Fruit fly (Drosophila melanogaster) whole organism, embryonic: ENCODE data around the gene CG17803.

Experiments used
- BtbVII ChIP-seq: fragments of 200-800 bp; sonication (Bioruptor generic); optimal IDR thresholded peaks from 3 replicates; lab custom pipeline; 2017; ENCODE audit warnings: missing biosample characterization, mild to moderate bottlenecking, missing genetic modification characterization
- CG11093 ChIP-seq: fragments of 200-800 bp; sonication (Bioruptor generic); IDR thresholded peaks from 3 replicates; pipeline ENCODE4 v1.3.6; 2022; ENCODE audit warnings: missing biosample characterization, missing genetic modification characterization
- CG11456 ChIP-seq: fragments of 200-800 bp; sonication (Bioruptor generic); IDR thresholded peaks from 3 replicates; pipeline ENCODE4 v1.3.6; 2022; ENCODE audit warnings: missing biosample characterization, missing genetic modification characterization
- CG12659 ChIP-seq: fragments of 200-800 bp; sonication (Bioruptor generic); optimal IDR thresholded peaks from 3 replicates; lab custom pipeline; 2017; ENCODE audit warnings: mild to moderate bottlenecking, missing biosample characterization, missing genetic modification reagents, missing genetic modification characterization
- CG12942 ChIP-seq: fragments of 200-800 bp; sonication (Bioruptor generic); optimal IDR thresholded peaks from 3 replicates; lab custom pipeline; 2016; ENCODE audit warnings: missing biosample characterization, missing genetic modification characterization
- CG15479 ChIP-seq: fragments of 200-800 bp; sonication (Bioruptor generic); optimal IDR thresholded peaks from 3 replicates; lab custom pipeline; 2019; ENCODE audit warnings: missing biosample characterization, mild to moderate bottlenecking, missing genetic modification characterization, moderate library complexity
- CG1602 ChIP-seq: fragments of 200-800 bp; sonication (Bioruptor generic); optimal IDR thresholded peaks from 3 replicates; lab custom pipeline; 2016; ENCODE audit warnings: missing biosample characterization, missing genetic modification characterization
- CG1647 ChIP-seq: fragments of 200-800 bp; sonication (Bioruptor generic); optimal IDR thresholded peaks from 3 replicates; lab custom pipeline; 2016; ENCODE audit warnings: missing biosample characterization, missing genetic modification characterization
- CG18599 ChIP-seq: fragments of 200-800 bp; sonication (Bioruptor generic); optimal IDR thresholded peaks from 3 replicates; lab custom pipeline; 2017; ENCODE audit warnings: missing biosample characterization, missing genetic modification characterization, mild to moderate bottlenecking, moderate library complexity, missing genetic modification reagents
- CG4707 ChIP-seq: fragments of 200-800 bp; sonication (Bioruptor generic); optimal IDR thresholded peaks from 2 replicates; lab custom pipeline; 2018; ENCODE audit warnings: missing biosample characterization, mild to moderate bottlenecking, missing genetic modification characterization, moderate library complexity
- CG6272 ChIP-seq: fragments of 200-800 bp; sonication (Bioruptor generic); IDR thresholded peaks from 2 replicates; pipeline ENCODE4 v1.3.6; 2022; ENCODE audit warnings: missing biosample characterization, missing genetic modification characterization
- CG7839 ChIP-seq: fragments of 200-800 bp; sonication (Bioruptor generic); optimal IDR thresholded peaks from 3 replicates; lab custom pipeline; 2018; ENCODE audit warnings: missing biosample characterization, mild to moderate bottlenecking, missing genetic modification characterization, moderate library complexity
- CG8290 ChIP-seq, 3 experiments: fragments of 200-800 bp; sonication (Bioruptor generic); optimal IDR thresholded peaks; 2 replicates each; lab custom pipeline; 2016 to 2019; ENCODE audit warnings: missing biosample characterization in 3 of 3, missing genetic modification characterization in 3 of 3, mild to moderate bottlenecking in 2 of 3, moderate library complexity in 1 of 3
- Dfd ChIP-seq, 2 experiments: fragments of >200 bp; optimal IDR thresholded peaks; 2 replicates each; lab custom pipeline; 2017; ENCODE audit warnings: missing biosample characterization in 2 of 2, missing genetic modification characterization in 2 of 2
- Dp ChIP-seq: fragments of 200-800 bp; sonication (Bioruptor generic); optimal IDR thresholded peaks from 2 replicates; lab custom pipeline; 2018; ENCODE audit warnings: missing biosample characterization, mild to moderate bottlenecking, missing genetic modification characterization, moderate library complexity
- Fer1 ChIP-seq: fragments of 200-800 bp; sonication (Bioruptor generic); optimal IDR thresholded peaks from 2 replicates; lab custom pipeline; 2017; ENCODE audit warnings: missing biosample characterization, mild to moderate bottlenecking, missing genetic modification characterization
- GATAe ChIP-seq: fragments of 200-800 bp; sonication (Bioruptor generic); conservative IDR thresholded peaks from 2 replicates; pipeline ENCODE4 v1.3.6; 2022; ENCODE audit warnings: missing biosample characterization, missing genetic modification characterization
- HLH3B ChIP-seq: fragments of 200-800 bp; sonication (Bioruptor generic); IDR thresholded peaks from 2 replicates; pipeline ENCODE4 v1.3.6; 2022; ENCODE audit warnings: missing biosample characterization, missing genetic modification characterization
- Hey ChIP-seq: fragments of 200-800 bp; sonication (Bioruptor generic); optimal IDR thresholded peaks from 3 replicates; lab custom pipeline; 2018; ENCODE audit warnings: missing biosample characterization, mild to moderate bottlenecking, missing genetic modification characterization
- Med ChIP-seq: fragments of 200-800 bp; sonication (Bioruptor generic); peaks from one replicate; lab custom pipeline; 2016; ENCODE audit warnings: missing biosample characterization, missing genetic modification characterization, mild to moderate bottlenecking, inconsistent platforms, moderate library complexity
- NfI ChIP-seq: fragments of 200-800 bp; sonication (Bioruptor generic); optimal IDR thresholded peaks from 3 replicates; lab custom pipeline; 2018; ENCODE audit warnings: missing biosample characterization, mild to moderate bottlenecking, missing genetic modification characterization, moderate library complexity
- Ptx1 ChIP-seq: fragments of 200-800 bp; sonication (Bioruptor generic); IDR thresholded peaks from 2 replicates; pipeline ENCODE4 v1.3.6; 2022; ENCODE audit warnings: missing biosample characterization, missing genetic modification characterization
- Xbp1 ChIP-seq: fragments of 200-800 bp; sonication (Bioruptor generic); optimal IDR thresholded peaks from 3 replicates; lab custom pipeline; 2016; ENCODE audit warnings: missing biosample characterization, mild to moderate bottlenecking, missing genetic modification characterization
- aop ChIP-seq: fragments of 200-800 bp; sonication (Bioruptor generic); IDR thresholded peaks from 2 replicates; pipeline ENCODE4 v1.3.6; 2022; ENCODE audit warnings: missing biosample characterization, missing genetic modification characterization
- caup ChIP-seq: fragments of 200-800 bp; sonication (Bioruptor generic); optimal IDR thresholded peaks from 3 replicates; lab custom pipeline; 2017; ENCODE audit warnings: missing biosample characterization, mild to moderate bottlenecking, missing genetic modification characterization, moderate library complexity; ENCODE audit not compliant: severe bottlenecking
- cg ChIP-seq: fragments of 200-800 bp; sonication (Bioruptor generic); optimal IDR thresholded peaks from 3 replicates; lab custom pipeline; 2019; ENCODE audit warnings: missing biosample characterization, mild to moderate bottlenecking, missing genetic modification characterization, moderate library complexity
- cwo ChIP-seq: fragments of 200-800 bp; sonication (Bioruptor generic); optimal IDR thresholded peaks from 3 replicates; lab custom pipeline; 2017; ENCODE audit warnings: missing biosample characterization, missing genetic modification characterization, mild to moderate bottlenecking, moderate library complexity, missing genetic modification reagents
- disco-r ChIP-seq: fragments of 200-800 bp; sonication (Bioruptor generic); optimal IDR thresholded peaks from 2 replicates; lab custom pipeline; 2016; ENCODE audit warnings: missing biosample characterization, missing genetic modification characterization
- esg ChIP-seq: fragments of 200-800 bp; sonication (Bioruptor generic); conservative IDR thresholded peaks from 2 replicates; pipeline ENCODE4 v1.3.6; 2022; ENCODE audit warnings: missing biosample characterization, missing genetic modification characterization
- exex ChIP-seq: fragments of 200-800 bp; sonication (Bioruptor generic); optimal IDR thresholded peaks from 4 replicates; lab custom pipeline; 2018; ENCODE audit warnings: missing biosample characterization, mild to moderate bottlenecking, missing genetic modification characterization, moderate library complexity
- fd64A ChIP-seq: fragments of 200-800 bp; sonication (Bioruptor generic); optimal IDR thresholded peaks from 3 replicates; lab custom pipeline; 2018; ENCODE audit warnings: missing biosample characterization, mild to moderate bottlenecking, missing genetic modification characterization
- fu2 ChIP-seq: fragments of 200-800 bp; sonication (Bioruptor generic); optimal IDR thresholded peaks from 2 replicates; lab custom pipeline; 2016; ENCODE audit warnings: missing biosample characterization, missing genetic modification characterization
- grn ChIP-seq: fragments of 200-800 bp; sonication (Bioruptor generic); optimal IDR thresholded peaks from 3 replicates; lab custom pipeline; 2017; ENCODE audit warnings: missing biosample characterization, missing genetic modification characterization
- klu ChIP-seq: fragments of 200-800 bp; sonication (Bioruptor generic); IDR thresholded peaks from 2 replicates; pipeline ENCODE4 v1.3.6; 2022; ENCODE audit warnings: missing biosample characterization, missing genetic modification characterization
- lab ChIP-seq: fragments of 200-800 bp; sonication (Bioruptor generic); optimal IDR thresholded peaks from 3 replicates; lab custom pipeline; 2017; ENCODE audit warnings: missing biosample characterization, missing genetic modification characterization, mild to moderate bottlenecking, moderate library complexity, missing genetic modification reagents
- oc ChIP-seq: fragments of 200-800 bp; sonication (Bioruptor generic); optimal IDR thresholded peaks from 2 replicates; lab custom pipeline; 2018; ENCODE audit warnings: missing biosample characterization, mild to moderate bottlenecking, missing genetic modification characterization, moderate library complexity
- p53 ChIP-seq: fragments of 200-800 bp; sonication (Bioruptor generic); optimal IDR thresholded peaks from 2 replicates; lab custom pipeline; 2016; ENCODE audit warnings: missing biosample characterization, missing genetic modification characterization
- slou ChIP-seq: fragments of 200-800 bp; sonication (Bioruptor generic); optimal IDR thresholded peaks from 3 replicates; lab custom pipeline; 2016; ENCODE audit warnings: missing biosample characterization, missing genetic modification characterization
- ssp ChIP-seq: fragments of 200-800 bp; sonication (Bioruptor generic); IDR thresholded peaks from 2 replicates; pipeline ENCODE4 v1.3.6; 2022; ENCODE audit warnings: missing biosample characterization, missing genetic modification characterization
- sug ChIP-seq: fragments of 200-800 bp; optimal IDR thresholded peaks from 2 replicates; lab custom pipeline; 2019; ENCODE audit warnings: missing biosample characterization, mild to moderate bottlenecking, missing genetic modification characterization, moderate library complexity

Gene CG17803

dm6 chr3R:17759773-17760476 is 41.4 kb downstream of the CG17803 start (continued):
- peak; percentile 85 for TF ChIP-seq grn
- TF ChIP-seq CG6272 = no peak
- peak; percentile 57 for TF ChIP-seq cwo (GFP tag; lab: Kevin White, UChicago)
- no peak for TF ChIP-seq oc (tag; lab: Kevin White, UChicago)
- no peak for TF ChIP-seq HLH3B (GFP tag; lab: Robert Waterston, UW)
- no peak for TF ChIP-seq CG12659 (GFP tag; lab: Kevin White, UChicago)
- TF ChIP-seq Xbp1 (GFP tag; lab: Kevin White, UChicago) = no peak
- no peak for TF ChIP-seq disco-r (GFP tag; lab: Kevin White, UChicago)
- no peak for TF ChIP-seq Hey
- peak; percentile 49; the same call in 1 of the 2 replicates for TF ChIP-seq Ptx1 (GFP tag; lab: Robert Waterston, UW)
- no peak for TF ChIP-seq fd64A (GFP tag; lab: Kevin White, UChicago)
- TF ChIP-seq esg (GFP tag; lab: Robert Waterston, UW) = no peak
- no peak for TF ChIP-seq Dfd (GFP tag; optimal IDR thresholded peaks at IDR 0.05; lab: Kevin White, UChicago)
- TF ChIP-seq ssp (GFP tag; lab: Robert Waterston, UW) = no peak
- TF ChIP-seq GATAe (GFP tag; lab: Robert Waterston, UW) = peak; percentile 78
- TF ChIP-seq NfI (GFP tag; lab: Kevin White, UChicago) = no peak
- TF ChIP-seq CG18599 = peak; percentile 57
- TF ChIP-seq klu (GFP tag; lab: Robert Waterston, UW) = no peak
- TF ChIP-seq caup (GFP tag; lab: Kevin White, UChicago) = peak; percentile 18
- 0 out of 3 replicates have a peak, but pooled peaks have one; percentile 56 for TF ChIP-seq CG11456 (GFP tag; lab: Robert Waterston, UW)
- no peak for TF ChIP-seq CG1647 (GFP tag; lab: Kevin White, UChicago)
- TF ChIP-seq Dp (GFP tag; lab: Kevin White, UChicago) = no peak
- TF ChIP-seq CG11093 = no peak
- no peak for TF ChIP-seq aop (GFP tag; lab: Robert Waterston, UW)

dm6 chr3R:17758905-17759304 is 42.4 kb downstream of the CG17803 start:
- TF ChIP-seq sug (peak; percentile 55), CG1602 (no peak), fu2 (no peak), Med (no peak), BtbVII (no peak), exex (tag; lab: Kevin White, UChicago) (peak; percentile 93), Fer1 (GFP tag; lab: Kevin White, UChicago) (peak; percentile 2), CG12942 (GFP tag; lab: Kevin White, UChicago) (no peak), CG15479 (no peak), CG4707 (GFP tag; lab: Kevin White, UChicago) (no peak), oc (tag; lab: Kevin White, UChicago) (no peak), slou (GFP tag; lab: Kevin White, UChicago) (no peak), CG7839 (tag; lab: Kevin White, UChicago) (no peak), cg (GFP tag; lab: Kevin White, UChicago) (peak; percentile 11), p53 (GFP tag; lab: Kevin White, UChicago) (no peak), cwo (GFP tag; lab: Kevin White, UChicago) (peak; percentile 43), lab (GFP tag; lab: Kevin White, UChicago) (peak; percentile 28), CG8290 (GFP tag; optimal IDR thresholded peaks at IDR 0.05; lab: Kevin White, UChicago) (no peak), CG8290 (tag; optimal IDR thresholded peaks at IDR 0.05; lab: Kevin White, UChicago) (peak in 1 of 2 experiments; percentile 5), GATAe (GFP tag; lab: Robert Waterston, UW) (peak; percentile 63)
- TF ChIP-seq, all 482 proteins: peak for 8
